Worm (Caenorhabditis elegans) whole organism, late embryonic: ENCODE results near the gene nhr-176.

Experiments
- C38D4.7 ChIP-seq: fragments of 200-800 bp; sonication (Bioruptor generic); optimal IDR thresholded peaks from 2 replicates; lab custom pipeline; 2018; ENCODE audit warnings: mild to moderate bottlenecking, missing genetic modification characterization, moderate library complexity, missing compliant biosample characterization
- K09A11.1 ChIP-seq: sonication (generic microtip); optimal IDR thresholded peaks from 2 replicates; lab custom pipeline; 2017; ENCODE audit warnings: antibody characterized with exemption, mild to moderate bottlenecking, missing genetic modification characterization, missing compliant biosample characterization; ENCODE audit not compliant: insufficient read depth
- ceh-19 ChIP-seq: fragments of 200-800 bp; sonication (Bioruptor generic); optimal IDR thresholded peaks from 2 replicates; lab custom pipeline; 2018; ENCODE audit warnings: mild to moderate bottlenecking, missing genetic modification characterization, missing compliant biosample characterization
- ceh-22 ChIP-seq: sonication (generic microtip); optimal IDR thresholded peaks from 2 replicates; lab custom pipeline; 2017; ENCODE audit warnings: missing biosample characterization, missing genetic modification characterization
- ceh-31 ChIP-seq: sonication (generic microtip); optimal IDR thresholded peaks from 2 replicates; lab custom pipeline; 2016; ENCODE audit warnings: missing genetic modification characterization, missing compliant biosample characterization
- ceh-34 ChIP-seq: sonication (generic microtip); optimal IDR thresholded peaks from 2 replicates; lab custom pipeline; 2016; ENCODE audit warnings: mild to moderate bottlenecking, missing genetic modification characterization, missing compliant biosample characterization
- ceh-45 ChIP-seq: fragments of 200-800 bp; sonication (Bioruptor generic); IDR thresholded peaks from 2 replicates; pipeline ENCODE4 v1.3.6; 2022; ENCODE audit warnings: missing genetic modification reagents, missing genetic modification characterization, missing compliant biosample characterization
- ceh-48 ChIP-seq: sonication (generic microtip); optimal IDR thresholded peaks from 2 replicates; lab custom pipeline; 2016; ENCODE audit warnings: missing genetic modification characterization, inconsistent platforms, missing compliant biosample characterization
- ceh-6 ChIP-seq: fragments of 200-800 bp; sonication (Bioruptor generic); optimal IDR thresholded peaks from 2 replicates; lab custom pipeline; 2018; ENCODE audit warnings: mild to moderate bottlenecking, missing genetic modification characterization, missing compliant biosample characterization
- ceh-9 ChIP-seq: sonication (generic microtip); optimal IDR thresholded peaks from 2 replicates; lab custom pipeline; 2016; ENCODE audit warnings: mild to moderate bottlenecking, missing genetic modification characterization, inconsistent platforms, missing compliant biosample characterization
- dmd-4 ChIP-seq: sonication (generic microtip); optimal IDR thresholded peaks from 2 replicates; lab custom pipeline; 2016; ENCODE audit warnings: borderline replicate concordance, missing genetic modification characterization, missing compliant biosample characterization
- elt-2 ChIP-seq: sonication (generic microtip); optimal IDR thresholded peaks from 2 replicates; lab custom pipeline; 2016; ENCODE audit warnings: missing genetic modification reagents, missing genetic modification characterization, missing compliant biosample characterization
- elt-4 ChIP-seq: sonication (generic microtip); optimal IDR thresholded peaks from 2 replicates; lab custom pipeline; 2016; ENCODE audit warnings: missing genetic modification characterization, missing compliant biosample characterization
- fax-1 ChIP-seq: sonication (generic microtip); optimal IDR thresholded peaks from 2 replicates; lab custom pipeline; 2016; ENCODE audit warnings: missing genotype, missing genetic modification characterization, missing compliant biosample characterization
- fkh-6 ChIP-seq: sonication (generic microtip); optimal IDR thresholded peaks from 2 replicates; lab custom pipeline; 2016; ENCODE audit warnings: missing genetic modification characterization, missing compliant biosample characterization
- hlh-13 ChIP-seq: fragments of 200-800 bp; sonication (Bioruptor generic); optimal IDR thresholded peaks from 2 replicates; lab custom pipeline; 2018; ENCODE audit warnings: mild to moderate bottlenecking, missing genetic modification characterization, missing compliant biosample characterization
- hlh-30 ChIP-seq: sonication (generic microtip); optimal IDR thresholded peaks from 2 replicates; lab custom pipeline; 2017; ENCODE audit warnings: antibody characterized with exemption, missing genetic modification characterization, missing compliant biosample characterization; ENCODE audit not compliant: insufficient read depth
- hlh-6 ChIP-seq: sonication (generic microtip); optimal IDR thresholded peaks from 2 replicates; lab custom pipeline; 2016; ENCODE audit warnings: missing genotype, missing genetic modification characterization, missing compliant biosample characterization
- hlh-8 ChIP-seq: sonication (generic microtip); optimal IDR thresholded peaks from 2 replicates; lab custom pipeline; 2016; ENCODE audit warnings: missing genotype, missing genetic modification characterization, missing compliant biosample characterization
- lim-6 ChIP-seq: sonication (generic microtip); optimal IDR thresholded peaks from 2 replicates; lab custom pipeline; 2016; ENCODE audit warnings: missing genetic modification characterization, missing compliant biosample characterization
- lin-11 ChIP-seq: fragments of 200-800 bp; sonication (Bioruptor generic); optimal IDR thresholded peaks from 2 replicates; lab custom pipeline; 2018; ENCODE audit warnings: mild to moderate bottlenecking, missing genetic modification characterization, missing compliant biosample characterization
- mec-3 ChIP-seq: sonication (generic microtip); optimal IDR thresholded peaks from 2 replicates; lab custom pipeline; 2016; ENCODE audit warnings: borderline replicate concordance, missing genetic modification characterization, missing compliant biosample characterization
- nfya-1 ChIP-seq: sonication (generic microtip); optimal IDR thresholded peaks from 2 replicates; lab custom pipeline; 2017; ENCODE audit warnings: missing genetic modification characterization, mild to moderate bottlenecking, missing compliant biosample characterization, antibody characterized with exemption, moderate library complexity
- nhr-232 ChIP-seq: sonication (generic microtip); optimal IDR thresholded peaks from 2 replicates; lab custom pipeline; 2016; ENCODE audit warnings: missing genetic modification characterization, missing compliant biosample characterization
- pag-3 ChIP-seq: sonication (generic microtip); optimal IDR thresholded peaks from 2 replicates; lab custom pipeline; 2016; ENCODE audit warnings: missing compliant biosample characterization, missing genetic modification characterization, borderline replicate concordance
- pha-2 ChIP-seq: sonication (generic microtip); optimal IDR thresholded peaks from 2 replicates; lab custom pipeline; 2017; ENCODE audit warnings: mild to moderate bottlenecking, missing genetic modification characterization, missing compliant biosample characterization
- pqm-1 ChIP-seq: sonication (generic microtip); optimal IDR thresholded peaks from 2 replicates; lab custom pipeline; 2016; ENCODE audit warnings: missing genetic modification characterization, missing compliant biosample characterization
- ref-2 ChIP-seq: sonication (generic microtip); optimal IDR thresholded peaks from 2 replicates; lab custom pipeline; 2016; ENCODE audit warnings: missing genetic modification characterization, missing compliant biosample characterization
- rnt-1 ChIP-seq: sonication (generic microtip); optimal IDR thresholded peaks from 2 replicates; lab custom pipeline; 2016; ENCODE audit warnings: missing genetic modification characterization, missing compliant biosample characterization
- sox-2 ChIP-seq: fragments of 200-800 bp; sonication (Bioruptor generic); IDR thresholded peaks from 2 replicates; pipeline ENCODE4 v1.3.6; 2022; ENCODE audit warnings: missing genetic modification reagents, missing genetic modification characterization, missing compliant biosample characterization
- sox-4 ChIP-seq: sonication (generic microtip); optimal IDR thresholded peaks from 2 replicates; lab custom pipeline; 2017; ENCODE audit warnings: mild to moderate bottlenecking, missing genetic modification characterization, inconsistent platforms, missing compliant biosample characterization
- syd-9 ChIP-seq: sonication (generic microtip); optimal IDR thresholded peaks from 2 replicates; lab custom pipeline; 2016; ENCODE audit warnings: mild to moderate bottlenecking, missing genetic modification characterization, moderate library complexity, missing compliant biosample characterization
- tbx-7 ChIP-seq: sonication (generic microtip); optimal IDR thresholded peaks from 2 replicates; lab custom pipeline; 2016; ENCODE audit warnings: missing genotype, missing genetic modification characterization, missing compliant biosample characterization
- unc-42 ChIP-seq: sonication (generic microtip); optimal IDR thresholded peaks from 2 replicates; lab custom pipeline; 2016; ENCODE audit warnings: missing genotype, missing genetic modification characterization, missing compliant biosample characterization
- ztf-16 ChIP-seq: sonication (generic microtip); optimal IDR thresholded peaks from 2 replicates; lab custom pipeline; 2017; ENCODE audit warnings: missing genetic modification characterization, missing compliant biosample characterization

The nhr-176 gene

ce11 chrV:16058872-16059271 lies 12.3 kb upstream of the nhr-176 start, which contains the start of gene F14H3.6:
F14H3.6 (minus strand) TSS chrV:16058893.
- TF ChIP-seq ceh-6 (GFP tag; lab: Kevin White, UChicago) (no peak), elt-4 (tag; lab: Kevin White, UChicago) (no peak)

- TF ChIP-seq hlh-13 (GFP tag; lab: Kevin White, UChicago) (no peak), C38D4.7 (GFP tag; lab: Kevin White, UChicago) (no peak), ceh-9 (tag; lab: Kevin White, UChicago) (no peak), ceh-19 (GFP tag; lab: Kevin White, UChicago) (no peak)
These were observed 11.0 kb upstream of the nhr-176 start, which contains the start of gene F14H3.15 for ce11 chrV:16060135-16060534. F14H3.15 (minus strand) TSS chrV:16060235.

- TF ChIP-seq C38D4.7 (GFP tag; lab: Kevin White, UChicago): no peak
- TF ChIP-seq nhr-232 (tag; lab: Kevin White, UChicago): no peak
- no peak for TF ChIP-seq fkh-6
- no peak for TF ChIP-seq ref-2
- TF ChIP-seq ceh-34 (tag; lab: Kevin White, UChicago): no peak
- no peak for TF ChIP-seq nfya-1 (tag; lab: Kevin White, UChicago)
These were observed 9.1 kb upstream of the nhr-176 start, which contains the start of gene fbxa-100 for ce11 chrV:16061993-16062392. fbxa-100 (minus strand) TSS chrV:16062093.

DNA sequence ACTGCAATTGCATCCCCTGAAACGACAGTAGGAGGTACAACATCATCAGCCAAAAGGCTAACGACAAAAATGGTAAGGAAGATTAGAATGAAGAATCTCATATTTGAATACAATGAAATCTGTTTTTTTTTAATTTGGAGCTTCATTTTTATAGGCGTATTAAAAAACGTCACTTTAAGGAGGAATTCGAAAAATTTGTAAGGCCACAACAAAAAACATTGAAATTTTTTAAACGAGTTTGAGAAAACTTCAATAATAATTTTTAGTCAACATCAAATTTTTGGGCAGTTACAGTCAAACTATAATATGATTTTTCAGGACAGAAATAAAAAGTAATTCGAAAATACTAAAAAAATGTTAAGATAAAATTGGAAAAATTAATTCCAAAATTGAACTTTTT lies 8.3 kb upstream of the nhr-176 start, which contains the start of gene F14H3.14:
Gene F14H3.14 (minus strand): TSS at position 101 of the 400 bp plus-strand sequence.
- no peak for TF ChIP-seq ceh-45 (GFP tag; lab: Robert Waterston, UW)
- TF ChIP-seq sox-2: no peak
- TF ChIP-seq fkh-6: no peak
- TF ChIP-seq fax-1: no peak
- TF ChIP-seq mec-3: no peak
- TF ChIP-seq dmd-4 (tag; lab: Kevin White, UChicago): no peak
- no peak for TF ChIP-seq hlh-8 (tag; lab: Kevin White, UChicago)

- TF ChIP-seq elt-2 (tag; lab: Kevin White, UChicago): peak; percentile 4
- no peak for TF ChIP-seq hlh-6 (tag; lab: Kevin White, UChicago)
- TF ChIP-seq, all 69 proteins: peak for 1
These were observed 2.2 kb upstream of the nhr-176 start, which contains the start of gene cyp-35D1 for ce11 chrV:16068938-16069337. cyp-35D1 (plus strand) TSS chrV:16069238.

DNA sequence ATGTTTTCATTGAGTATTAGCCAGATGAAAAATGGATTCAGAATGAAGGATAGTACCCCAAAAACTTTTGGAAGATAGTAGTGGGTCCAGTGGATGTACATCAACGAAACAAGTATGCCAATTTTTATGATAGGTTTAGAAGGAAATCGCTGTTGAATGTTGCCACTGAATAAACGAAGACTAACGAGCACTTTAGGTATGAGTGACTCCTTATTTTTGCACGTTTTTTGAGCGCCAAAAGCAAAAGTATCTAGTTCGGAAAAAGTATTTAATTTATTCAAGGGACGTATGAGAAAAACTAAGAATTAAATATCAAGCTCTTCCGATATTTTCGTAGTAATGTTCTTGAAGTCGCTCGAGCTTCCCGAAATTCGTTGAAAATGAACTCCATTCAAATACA lies 2.7 kb downstream of the nhr-176 start, which contains the start of gene srj-10:
Gene srj-10 (minus strand): TSS at position 101 of the 400 bp plus-strand sequence.
- TF ChIP-seq syd-9 (tag; lab: Kevin White, UChicago): no peak
- no peak for TF ChIP-seq tbx-7 (tag; lab: Kevin White, UChicago)
- TF ChIP-seq hlh-30 (tag; lab: Kevin White, UChicago): no peak
- TF ChIP-seq K09A11.1 (tag; lab: Kevin White, UChicago): no peak
- TF ChIP-seq hlh-8 (tag; lab: Kevin White, UChicago): no peak
- no peak for TF ChIP-seq unc-42
- no peak for TF ChIP-seq lin-11 (tag; lab: Kevin White, UChicago)
- TF ChIP-seq sox-4 (tag; lab: Kevin White, UChicago): no peak
- no peak for TF ChIP-seq pqm-1 (tag; lab: Kevin White, UChicago)
- TF ChIP-seq ceh-31 (tag; lab: Kevin White, UChicago): no peak
- TF ChIP-seq ceh-48 (tag; lab: Kevin White, UChicago): no peak
- TF ChIP-seq lim-6 (tag; lab: Kevin White, UChicago): no peak
- no peak for TF ChIP-seq pha-2 (tag; lab: Kevin White, UChicago)
- TF ChIP-seq ztf-16 (tag; lab: Kevin White, UChicago): no peak
- TF ChIP-seq rnt-1 (tag; lab: Kevin White, UChicago): no peak
- no peak for TF ChIP-seq pag-3 (tag; lab: Kevin White, UChicago)
- no peak for TF ChIP-seq ceh-22 (tag; lab: Kevin White, UChicago)
- TF ChIP-seq, all 69 proteins: peak for 0
